Worm (Caenorhabditis elegans) whole organism, midembryonic: ENCODE data around the gene ugt-10.

Experiments
- T22C8.4 ChIP-seq: fragments of 200-800 bp; sonication (Bioruptor generic); IDR thresholded peaks from 2 replicates; pipeline ENCODE4 v1.3.6; 2022; ENCODE audit warnings: missing genetic modification characterization, missing compliant biosample characterization
- cog-1 ChIP-seq: sonication (generic microtip); optimal IDR thresholded peaks from 2 replicates; lab custom pipeline; 2016; ENCODE audit warnings: missing genetic modification characterization, missing compliant biosample characterization
- flt-1 ChIP-seq: fragments of 200-800 bp; sonication (Bioruptor generic); IDR thresholded peaks from 2 replicates; pipeline ENCODE4 v1.3.6; 2022; ENCODE audit warnings: missing genetic modification characterization, missing compliant biosample characterization
- klf-2 ChIP-seq: fragments of 200-800 bp; sonication (Bioruptor generic); conservative IDR thresholded peaks from 2 replicates; pipeline ENCODE4 v1.3.6; 2022; ENCODE audit warnings: missing genetic modification reagents, missing genetic modification characterization, missing compliant biosample characterization
- med-1 ChIP-seq: sonication (generic microtip); optimal IDR thresholded peaks from 2 replicates; lab custom pipeline; 2017; ENCODE audit warnings: missing genetic modification characterization, mild to moderate bottlenecking, missing compliant biosample characterization, antibody characterized with exemption, missing genetic modification reagents; ENCODE audit not compliant: insufficient read depth
- tab-1 ChIP-seq: fragments of 200-800 bp; sonication (Bioruptor generic); IDR thresholded peaks from 2 replicates; pipeline ENCODE4 v1.3.6; 2022; ENCODE audit warnings: missing genetic modification characterization, missing compliant biosample characterization
- ztf-23 ChIP-seq: fragments of 200-800 bp; sonication (Bioruptor generic); IDR thresholded peaks from 2 replicates; pipeline ENCODE4 v1.3.6; 2022; ENCODE audit warnings: missing genetic modification reagents, missing genetic modification characterization, missing compliant biosample characterization
- ztf-29 ChIP-seq: fragments of 200-800 bp; sonication (Bioruptor generic); IDR thresholded peaks from 2 replicates; pipeline ENCODE4 v1.3.6; 2022; ENCODE audit warnings: missing genetic modification reagents, missing genetic modification characterization, missing compliant biosample characterization

DNA sequence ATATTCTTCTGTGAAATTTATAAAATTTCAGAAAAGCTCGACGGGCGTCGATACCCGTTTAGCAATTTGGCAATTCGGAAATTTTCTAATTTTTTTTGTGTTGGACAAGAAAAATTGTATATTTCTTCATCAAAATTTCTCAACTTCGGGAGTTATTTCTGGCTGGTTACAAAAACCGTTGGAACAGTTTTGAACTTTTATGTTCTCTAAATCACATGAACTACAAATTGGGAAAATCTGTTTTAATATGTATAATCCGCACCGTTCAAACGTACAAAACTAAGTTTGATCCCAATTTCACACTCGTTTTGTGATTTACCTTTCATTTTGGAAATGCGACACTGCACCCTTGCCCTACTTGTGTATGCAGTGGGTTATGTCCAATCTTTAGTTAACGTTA, 14.5 kb downstream of the ugt-10 start, which contains the start of gene T19H12.3:
- TF ChIP-seq med-1 (GFP tag; lab: Kevin White, UChicago) (no peak), flt-1 (GFP tag; lab: Robert Waterston, UW) (no peak), T22C8.4 (GFP tag; lab: Robert Waterston, UW) (no peak), cog-1 (tag; lab: Kevin White, UChicago) (no peak), klf-2 (no peak), ztf-23 (GFP tag; lab: Robert Waterston, UW) (no peak), ztf-29 (GFP tag; lab: Robert Waterston, UW) (no peak), tab-1 (GFP tag; lab: Robert Waterston, UW) (no peak)
